Worm (Caenorhabditis elegans): ENCODE data around the gene lap-2.

The lap-2 gene

ce11 chrV:13024499-13024898 lies 19.0 kb upstream of the lap-2 start:
- TF ChIP-seq fos-1 (tag; optimal IDR thresholded peaks at IDR 0.05) (no peak), R02D3.7 (tag; optimal IDR thresholded peaks at IDR 0.05) (no peak), nhr-23 (tag; optimal IDR thresholded peaks at IDR 0.05) (no peak), ztf-4 (tag; optimal IDR thresholded peaks at IDR 0.05) (no peak), ceh-82 (tag; optimal IDR thresholded peaks at IDR 0.05) (no peak), ztf-11 (tag; optimal IDR thresholded peaks at IDR 0.05) (no peak), lsy-12 (tag; optimal IDR thresholded peaks at IDR 0.05) (no peak), egl-27 (tag; optimal IDR thresholded peaks at IDR 0.05) (no peak), eor-1 (tag; optimal IDR thresholded peaks at IDR 0.05) (no peak), elt-2 (tag; optimal IDR thresholded peaks at IDR 0.05) (no peak), ceh-16 (tag; optimal IDR thresholded peaks at IDR 0.05) (no peak), jun-1 (tag; optimal IDR thresholded peaks at IDR 0.05) (no peak), nhr-67 (tag; optimal IDR thresholded peaks at IDR 0.05) (no peak), daf-12 (tag; optimal IDR thresholded peaks at IDR 0.05) (no peak), nhr-12 (tag; optimal IDR thresholded peaks at IDR 0.05) (no peak), fkh-2 (tag; optimal IDR thresholded peaks at IDR 0.05) (no peak), pqm-1 (tag; optimal IDR thresholded peaks at IDR 0.05) (no peak), sea-2 (GFP tag; optimal IDR thresholded peaks at IDR 0.05) (no peak), lin-15B (tag; optimal IDR thresholded peaks at IDR 0.05) (no peak)

ce11 chrV:13025283-13025682 lies 18.2 kb upstream of the lap-2 start:
- no peak for TF ChIP-seq skn-1 (tag; optimal IDR thresholded peaks at IDR 0.05)
- no peak for TF ChIP-seq sea-2 (GFP tag; optimal IDR thresholded peaks at IDR 0.05)
- no peak for TF ChIP-seq zag-1 (tag; optimal IDR thresholded peaks at IDR 0.05)
- no peak for TF ChIP-seq ama-1 (optimal IDR thresholded peaks at IDR 0.05)
- no peak for TF ChIP-seq nhr-77 (tag; optimal IDR thresholded peaks at IDR 0.05)
- TF ChIP-seq ZK546.5 (tag; optimal IDR thresholded peaks at IDR 0.05), result no peak
- TF ChIP-seq mdl-1 (tag; optimal IDR thresholded peaks at IDR 0.05), result no peak
- no peak for TF ChIP-seq ceh-28 (tag; optimal IDR thresholded peaks at IDR 0.05)
- TF ChIP-seq ceh-82 (tag; optimal IDR thresholded peaks at IDR 0.05), result no peak
- no peak for TF ChIP-seq fkh-2 (tag; optimal IDR thresholded peaks at IDR 0.05)
- no peak for TF ChIP-seq nhr-25 (tag; optimal IDR thresholded peaks at IDR 0.05)

- TF ChIP-seq sea-2 (GFP tag; optimal IDR thresholded peaks at IDR 0.05) (no peak), fkh-10 (GFP tag; optimal IDR thresholded peaks at IDR 0.05) (no peak), elt-2 (tag; optimal IDR thresholded peaks at IDR 0.05) (peak; percentile 17), ceh-9 (tag; optimal IDR thresholded peaks at IDR 0.05) (no peak), egl-27 (tag; optimal IDR thresholded peaks at IDR 0.05) (no peak)
Measured at ce11 chrV:13026631-13027299, 16.7 kb upstream of the lap-2 start.

- TF ChIP-seq mdl-1 (tag; optimal IDR thresholded peaks at IDR 0.05) (no peak), daf-12 (tag; optimal IDR thresholded peaks at IDR 0.05) (no peak), fkh-10 (GFP tag; optimal IDR thresholded peaks at IDR 0.05) (peak; percentile 13)
Measured at ce11 chrV:13028871-13029270, 14.6 kb upstream of the lap-2 start.

ce11 chrV:13033223-13033622 lies 10.3 kb upstream of the lap-2 start, which contains the start of gene W07G4.1:
TSS of gene W07G4.1 (plus strand) at chrV:13033523.
- TF ChIP-seq nhr-76 (tag; optimal IDR thresholded peaks at IDR 0.05) (no peak), jun-1 (tag; optimal IDR thresholded peaks at IDR 0.05) (no peak), nhr-12 (tag; optimal IDR thresholded peaks at IDR 0.05) (no peak), nhr-23 (tag; optimal IDR thresholded peaks at IDR 0.05) (no peak), nhr-25 (tag; optimal IDR thresholded peaks at IDR 0.05) (no peak), ceh-9 (tag; optimal IDR thresholded peaks at IDR 0.05) (no peak), ztf-11 (tag; optimal IDR thresholded peaks at IDR 0.05) (no peak), pqm-1 (tag; optimal IDR thresholded peaks at IDR 0.05) (no peak), nhr-67 (tag; optimal IDR thresholded peaks at IDR 0.05) (no peak), nhr-77 (tag; optimal IDR thresholded peaks at IDR 0.05) (no peak), elt-1 (tag; optimal IDR thresholded peaks at IDR 0.05) (no peak), egl-5 (tag; optimal IDR thresholded peaks at IDR 0.05) (no peak), unc-39 (tag; optimal IDR thresholded peaks at IDR 0.05) (no peak)

ce11 chrV:13034604-13035003 lies 8.9 kb upstream of the lap-2 start, which contains the start of gene W07G4.7:
TSS of gene W07G4.7 (minus strand) at chrV:13034704.
- TF ChIP-seq eor-1 (tag; optimal IDR thresholded peaks at IDR 0.05) (no peak), egl-27 (tag; optimal IDR thresholded peaks at IDR 0.05) (no peak), unc-62 (GFP tag; optimal IDR thresholded peaks at IDR 0.05) (no peak), nhr-11 (tag; optimal IDR thresholded peaks at IDR 0.05) (no peak), skn-1 (tag; optimal IDR thresholded peaks at IDR 0.05) (no peak), lin-15B (tag; optimal IDR thresholded peaks at IDR 0.05) (no peak), nhr-76 (tag; optimal IDR thresholded peaks at IDR 0.05) (no peak), pha-4 (tag; optimal IDR thresholded peaks at IDR 0.05) (no peak), tbx-2 (tag; optimal IDR thresholded peaks at IDR 0.05) (no peak), nhr-28 (tag; optimal IDR thresholded peaks at IDR 0.05) (no peak), ztf-11 (tag; optimal IDR thresholded peaks at IDR 0.05) (no peak), lsy-12 (tag; optimal IDR thresholded peaks at IDR 0.05) (no peak), nhr-43 (tag; optimal IDR thresholded peaks at IDR 0.05; ENCODE audit: poor library complexity, severe bottlenecking) (no peak), daf-12 (tag; optimal IDR thresholded peaks at IDR 0.05) (no peak), nhr-23 (tag; optimal IDR thresholded peaks at IDR 0.05) (no peak), fos-1 (tag; optimal IDR thresholded peaks at IDR 0.05) (no peak), R02D3.7 (tag; optimal IDR thresholded peaks at IDR 0.05) (no peak), mml-1 (tag; optimal IDR thresholded peaks at IDR 0.05) (no peak), nhr-67 (tag; optimal IDR thresholded peaks at IDR 0.05) (no peak), nhr-25 (tag; optimal IDR thresholded peaks at IDR 0.05) (no peak)

All from whole organism, L3 larva.